Worm (Caenorhabditis elegans) whole organism, L3 larva: ENCODE data around the gene sams-1.

Experiments
- aly-2 ChIP-seq: fragments of 150-350 bp; optimal IDR thresholded peaks from 2 replicates; lab custom pipeline; 2014; ENCODE audit warnings: missing biosample characterization, missing genetic modification characterization
- ceh-16 ChIP-seq: sonication (generic microtip); optimal IDR thresholded peaks from 2 replicates; lab custom pipeline; 2017; ENCODE audit warnings: missing biosample characterization, missing genetic modification characterization
- ceh-82 ChIP-seq: fragments of 150-350 bp; optimal IDR thresholded peaks from 2 replicates; lab custom pipeline; 2014; ENCODE audit warnings: missing biosample characterization, missing genetic modification characterization
- egl-27 ChIP-seq: sonication (generic microtip); optimal IDR thresholded peaks from 4 replicates; lab custom pipeline; 2017; ENCODE audit warnings: missing biosample characterization, missing genetic modification reagents, missing genetic modification characterization
- elt-2 ChIP-seq: sonication (generic microtip); optimal IDR thresholded peaks from 2 replicates; lab custom pipeline; 2016; ENCODE audit warnings: missing genetic modification reagents, mild to moderate bottlenecking, missing genetic modification characterization, missing compliant biosample characterization
- fkh-10 ChIP-seq: sonication (generic microtip); optimal IDR thresholded peaks from 2 replicates; lab custom pipeline; 2017; ENCODE audit warnings: missing biosample characterization, missing genetic modification reagents, missing genetic modification characterization
- lin-39 ChIP-seq: fragments of 150-350 bp; optimal IDR thresholded peaks from 2 replicates; lab custom pipeline; 2018; ENCODE audit warnings: missing biosample characterization, missing genetic modification reagents, missing genetic modification characterization
- nhr-11 ChIP-seq: fragments of 150-350 bp; optimal IDR thresholded peaks from 2 replicates; lab custom pipeline; 2014; ENCODE audit warnings: missing biosample characterization, missing genetic modification characterization
- nhr-237 ChIP-seq: fragments of 150-350 bp; optimal IDR thresholded peaks from 2 replicates; lab custom pipeline; 2014; ENCODE audit warnings: missing biosample characterization, missing genetic modification characterization
- snpc-4 ChIP-seq: fragments of 150-350 bp; optimal IDR thresholded peaks from 2 replicates; lab custom pipeline; 2014; ENCODE audit warnings: missing biosample characterization, missing genetic modification characterization
- zag-1 ChIP-seq: fragments of 150-350 bp; optimal IDR thresholded peaks from 2 replicates; lab custom pipeline; 2014; ENCODE audit warnings: missing biosample characterization, missing genetic modification characterization
- ztf-11 ChIP-seq: fragments of 150-350 bp; optimal IDR thresholded peaks from 2 replicates; lab custom pipeline; 2014; ENCODE audit warnings: missing biosample characterization, missing genetic modification characterization

DNA sequence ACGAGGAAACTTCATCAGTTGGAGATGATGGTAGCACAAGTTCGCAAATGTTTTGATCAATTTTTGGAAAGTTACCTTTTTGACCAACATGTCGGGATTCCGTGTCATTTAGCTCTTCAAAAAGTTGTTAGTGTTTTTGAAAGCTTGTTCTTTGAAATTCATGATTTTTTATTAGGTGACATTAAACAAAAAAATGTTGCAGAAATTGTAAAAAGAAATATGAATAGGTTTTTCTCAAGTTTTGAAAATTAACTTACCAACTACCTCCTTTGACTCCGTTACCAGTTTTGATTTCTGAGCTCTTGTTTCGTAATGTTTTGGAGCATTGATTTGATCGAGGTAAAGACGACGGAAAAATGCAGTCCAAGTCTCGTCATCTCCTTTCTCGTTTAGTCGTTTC lies 13.6 kb upstream of the sams-1 start:
- no peak for TF ChIP-seq ztf-11
- TF ChIP-seq fkh-10, result no peak
- no peak for TF ChIP-seq aly-2 (tag; lab: Kevin White, UChicago)
- TF ChIP-seq nhr-237 (tag; lab: Kevin White, UChicago), result no peak
- TF ChIP-seq nhr-11, result no peak
- TF ChIP-seq lin-39, result no peak
- TF ChIP-seq ceh-82 (tag; lab: Kevin White, UChicago), result no peak
- TF ChIP-seq egl-27, result no peak
- no peak for TF ChIP-seq snpc-4 (tag; lab: Kevin White, UChicago)
- no peak for TF ChIP-seq elt-2 (tag; lab: Kevin White, UChicago)
- no peak for TF ChIP-seq zag-1
- TF ChIP-seq ceh-16 (tag; lab: Kevin White, UChicago), result no peak
